Worm (Caenorhabditis elegans) whole organism, L3 larva: Measurements from ENCODE around the gene F41E7.2.

Experiments
- R02D3.7 ChIP-seq: fragments of 150-350 bp; optimal IDR thresholded peaks from 2 replicates; lab custom pipeline; 2014; ENCODE audit warnings: missing biosample characterization, missing genetic modification characterization
- aly-2 ChIP-seq: fragments of 150-350 bp; optimal IDR thresholded peaks from 2 replicates; lab custom pipeline; 2014; ENCODE audit warnings: missing biosample characterization, missing genetic modification characterization
- ama-1 ChIP-seq: fragments of 150-350 bp; optimal IDR thresholded peaks from 2 replicates; lab custom pipeline; 2018
- ceh-82 ChIP-seq: fragments of 150-350 bp; optimal IDR thresholded peaks from 2 replicates; lab custom pipeline; 2014; ENCODE audit warnings: missing biosample characterization, missing genetic modification characterization
- egl-27 ChIP-seq: sonication (generic microtip); optimal IDR thresholded peaks from 4 replicates; lab custom pipeline; 2017; ENCODE audit warnings: missing biosample characterization, missing genetic modification reagents, missing genetic modification characterization
- elt-1 ChIP-seq: fragments of 150-350 bp; optimal IDR thresholded peaks from 2 replicates; lab custom pipeline; 2014; ENCODE audit warnings: missing biosample characterization, missing genetic modification characterization
- eor-1 ChIP-seq, 2 experiments: fragments of 150-350 bp; optimal IDR thresholded peaks; 2 replicates each; lab custom pipeline; 2014 to 2018; ENCODE audit warnings: missing biosample characterization in 2 of 2, missing genetic modification characterization in 2 of 2
- fkh-10 ChIP-seq: sonication (generic microtip); optimal IDR thresholded peaks from 2 replicates; lab custom pipeline; 2017; ENCODE audit warnings: missing biosample characterization, missing genetic modification reagents, missing genetic modification characterization
- fkh-2 ChIP-seq: fragments of 150-350 bp; optimal IDR thresholded peaks from 2 replicates; lab custom pipeline; 2014; ENCODE audit warnings: missing biosample characterization, missing genetic modification reagents, missing genetic modification characterization
- fos-1 ChIP-seq: fragments of 150-350 bp; optimal IDR thresholded peaks from 2 replicates; lab custom pipeline; 2014; ENCODE audit warnings: missing biosample characterization, missing genetic modification characterization
- jun-1 ChIP-seq: fragments of 150-350 bp; optimal IDR thresholded peaks from 2 replicates; lab custom pipeline; 2014; ENCODE audit warnings: missing biosample characterization, missing genetic modification reagents, missing genetic modification characterization
- lin-15B ChIP-seq: fragments of 150-350 bp; optimal IDR thresholded peaks from 2 replicates; lab custom pipeline; 2014; ENCODE audit warnings: missing biosample characterization, missing genetic modification characterization
- lin-39 ChIP-seq: fragments of 150-350 bp; optimal IDR thresholded peaks from 2 replicates; lab custom pipeline; 2018; ENCODE audit warnings: missing biosample characterization, missing genetic modification reagents, missing genetic modification characterization
- nfya-1 ChIP-seq: sonication (generic microtip); optimal IDR thresholded peaks from 2 replicates; lab custom pipeline; 2017; ENCODE audit warnings: missing genetic modification characterization, mild to moderate bottlenecking, missing compliant biosample characterization, antibody characterized with exemption, moderate library complexity; ENCODE audit not compliant: insufficient read depth
- nhr-11 ChIP-seq: fragments of 150-350 bp; optimal IDR thresholded peaks from 2 replicates; lab custom pipeline; 2014; ENCODE audit warnings: missing biosample characterization, missing genetic modification characterization
- nhr-12 ChIP-seq: fragments of 150-350 bp; optimal IDR thresholded peaks from 2 replicates; lab custom pipeline; 2014; ENCODE audit warnings: missing biosample characterization, missing genetic modification characterization
- nhr-23 ChIP-seq: fragments of 150-350 bp; optimal IDR thresholded peaks from 2 replicates; lab custom pipeline; 2014; ENCODE audit warnings: missing biosample characterization, missing genetic modification reagents, missing genetic modification characterization
- nhr-237 ChIP-seq: fragments of 150-350 bp; optimal IDR thresholded peaks from 2 replicates; lab custom pipeline; 2014; ENCODE audit warnings: missing biosample characterization, missing genetic modification characterization
- nhr-25 ChIP-seq: sonication (generic microtip); optimal IDR thresholded peaks from 2 replicates; lab custom pipeline; 2017; ENCODE audit warnings: missing biosample characterization, missing genetic modification characterization
- nhr-28 ChIP-seq: fragments of 150-350 bp; optimal IDR thresholded peaks from 2 replicates; lab custom pipeline; 2014; ENCODE audit warnings: missing biosample characterization, missing genetic modification characterization
- nhr-43 ChIP-seq: sonication (generic microtip); optimal IDR thresholded peaks from 2 replicates; lab custom pipeline; 2016; ENCODE audit warnings: mild to moderate bottlenecking, missing genetic modification characterization, missing compliant biosample characterization; ENCODE audit not compliant: poor library complexity, severe bottlenecking
- nhr-67 ChIP-seq: fragments of 150-350 bp; optimal IDR thresholded peaks from 2 replicates; lab custom pipeline; 2014; ENCODE audit warnings: missing biosample characterization, missing genetic modification characterization
- nhr-76 ChIP-seq: fragments of 150-350 bp; sonication (generic microtip); optimal IDR thresholded peaks from 5 replicates; lab custom pipeline; 2014; ENCODE audit warnings: missing biosample characterization, missing genetic modification characterization
- nhr-77 ChIP-seq: fragments of 150-350 bp; optimal IDR thresholded peaks from 2 replicates; lab custom pipeline; 2014; ENCODE audit warnings: missing biosample characterization, missing genetic modification characterization
- pha-4 ChIP-seq: fragments of 150-350 bp; optimal IDR thresholded peaks from 2 replicates; lab custom pipeline; 2014; ENCODE audit warnings: missing biosample characterization, missing genetic modification reagents, missing genetic modification characterization
- sea-2 ChIP-seq: fragments of 150-350 bp; sonication (generic microtip); optimal IDR thresholded peaks from 4 replicates; lab custom pipeline; 2014; ENCODE audit warnings: missing biosample characterization, missing genetic modification reagents, missing genetic modification characterization
- skn-1 ChIP-seq: fragments of 150-350 bp; optimal IDR thresholded peaks from 2 replicates; lab custom pipeline; 2014; ENCODE audit warnings: missing biosample characterization, missing genetic modification characterization
- unc-39 ChIP-seq: sonication (generic microtip); optimal IDR thresholded peaks from 4 replicates; lab custom pipeline; 2017; ENCODE audit warnings: missing biosample characterization, missing genetic modification characterization
- unc-62 ChIP-seq: fragments of 150-350 bp; sonication (generic microtip); optimal IDR thresholded peaks from 4 replicates; lab custom pipeline; 2014; ENCODE audit warnings: missing biosample characterization, missing genetic modification reagents, missing genetic modification characterization
- zag-1 ChIP-seq: fragments of 150-350 bp; optimal IDR thresholded peaks from 2 replicates; lab custom pipeline; 2014; ENCODE audit warnings: missing biosample characterization, missing genetic modification characterization
- ztf-11 ChIP-seq: fragments of 150-350 bp; optimal IDR thresholded peaks from 2 replicates; lab custom pipeline; 2014; ENCODE audit warnings: missing biosample characterization, missing genetic modification characterization
- ztf-4 ChIP-seq: fragments of 150-350 bp; optimal IDR thresholded peaks from 2 replicates; lab custom pipeline; 2014; ENCODE audit warnings: missing biosample characterization, missing genetic modification characterization

F41E7.2 gene

DNA sequence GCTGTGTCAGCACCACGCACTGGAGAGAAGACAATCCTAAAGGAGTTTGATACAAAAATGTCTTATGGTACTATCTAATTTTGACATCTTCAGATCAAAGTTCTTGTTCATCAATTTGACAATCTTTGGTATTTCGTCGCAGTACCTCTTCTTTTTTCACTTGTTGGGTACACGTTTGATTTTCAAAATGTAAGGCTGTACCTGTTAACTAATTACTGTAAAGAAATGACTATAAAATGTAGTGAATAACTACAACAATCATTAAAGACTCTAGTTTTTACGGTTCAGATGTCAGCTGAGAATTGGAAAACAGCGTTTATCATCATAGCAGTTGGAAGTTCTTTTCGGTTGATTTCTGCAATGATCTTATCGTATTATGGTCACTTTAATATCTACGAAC, 3.6 kb downstream of the F41E7.2 start:
- no peak for TF ChIP-seq ztf-11 (tag; lab: Kevin White, UChicago)
- TF ChIP-seq nhr-12 (tag; lab: Kevin White, UChicago), result no peak
- no peak for TF ChIP-seq ceh-82 (tag; lab: Kevin White, UChicago)
- no peak for TF ChIP-seq zag-1 (tag; lab: Kevin White, UChicago)
- no peak for TF ChIP-seq fos-1 (tag; lab: Kevin White, UChicago)
- no peak for TF ChIP-seq egl-27 (tag; lab: Kevin White, UChicago)
- TF ChIP-seq R02D3.7, result no peak
- TF ChIP-seq unc-39 (tag; lab: Kevin White, UChicago), result no peak
- TF ChIP-seq nhr-25 (tag; lab: Kevin White, UChicago), result no peak
- TF ChIP-seq sea-2 (GFP tag; lab: Kevin White, UChicago), result no peak
- TF ChIP-seq unc-62, result no peak
- TF ChIP-seq nhr-28 (tag; lab: Kevin White, UChicago), result no peak

DNA sequence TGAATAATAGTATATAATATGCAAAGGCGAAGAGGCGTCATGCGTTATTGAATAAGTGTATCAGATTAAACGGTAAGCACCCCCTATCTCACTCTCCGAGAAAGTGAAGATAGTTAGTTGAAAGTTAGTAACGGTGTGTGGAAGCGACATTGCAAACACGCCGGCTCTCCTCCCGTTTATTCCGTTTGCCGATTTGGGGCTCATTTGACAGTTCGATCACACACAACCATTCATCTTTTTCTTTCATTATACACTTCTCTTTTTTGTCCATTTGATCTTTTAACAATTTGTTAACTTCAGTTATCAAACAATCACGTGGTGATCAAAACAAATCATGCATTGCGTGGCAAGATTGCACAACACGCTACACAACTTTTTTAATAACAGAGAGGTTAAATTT, 5.8 kb downstream of the F41E7.2 start, which contains the start of gene slc-9B.1:
Gene slc-9B.1 (plus strand): TSS at position 301 of the 400 bp plus-strand sequence.
- TF ChIP-seq eor-1 (tag; optimal IDR thresholded peaks at IDR 0.05; lab: Kevin White, UChicago), result no peak
- no peak for TF ChIP-seq nhr-237 (tag; lab: Kevin White, UChicago)
- no peak for TF ChIP-seq jun-1 (tag; lab: Kevin White, UChicago)
- no peak for TF ChIP-seq egl-27 (tag; lab: Kevin White, UChicago)
- TF ChIP-seq pha-4, result no peak
- no peak for TF ChIP-seq aly-2 (tag; lab: Kevin White, UChicago)
- TF ChIP-seq nhr-12 (tag; lab: Kevin White, UChicago), result no peak
- no peak for TF ChIP-seq nfya-1
- TF ChIP-seq nhr-77 (tag; lab: Kevin White, UChicago), result no peak
- TF ChIP-seq nhr-11 (tag; lab: Kevin White, UChicago), result no peak

DNA sequence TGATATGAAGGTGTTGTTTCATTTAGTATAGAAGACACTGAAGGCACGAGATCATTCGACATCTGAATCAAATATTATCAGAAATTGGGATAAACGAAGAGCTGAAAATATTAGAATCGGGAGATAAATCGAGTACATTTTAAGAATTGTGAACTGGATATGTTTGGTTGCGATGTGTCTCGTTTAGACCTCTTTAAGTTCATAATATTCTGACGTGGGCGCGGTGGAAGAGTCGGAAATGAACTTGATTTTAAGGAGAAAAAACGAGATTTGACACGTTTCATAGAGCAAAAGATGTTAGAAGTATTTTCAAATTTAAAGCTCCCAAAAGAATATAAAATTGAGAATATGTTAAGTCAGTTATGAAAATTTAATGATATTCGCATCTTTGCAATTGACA, 12.1 kb downstream of the F41E7.2 start, which contains the start of gene npr-6:
Gene npr-6 (minus strand): TSS at position 101 of the 400 bp plus-strand sequence.
- TF ChIP-seq lin-15B (tag; lab: Kevin White, UChicago), result no peak
- TF ChIP-seq ama-1 (lab: Kevin White, UChicago), result no peak
- TF ChIP-seq skn-1 (tag; lab: Kevin White, UChicago), result no peak
- no peak for TF ChIP-seq egl-27 (tag; lab: Kevin White, UChicago)
- no peak for TF ChIP-seq zag-1 (tag; lab: Kevin White, UChicago)
- no peak for TF ChIP-seq fos-1 (tag; lab: Kevin White, UChicago)

DNA sequence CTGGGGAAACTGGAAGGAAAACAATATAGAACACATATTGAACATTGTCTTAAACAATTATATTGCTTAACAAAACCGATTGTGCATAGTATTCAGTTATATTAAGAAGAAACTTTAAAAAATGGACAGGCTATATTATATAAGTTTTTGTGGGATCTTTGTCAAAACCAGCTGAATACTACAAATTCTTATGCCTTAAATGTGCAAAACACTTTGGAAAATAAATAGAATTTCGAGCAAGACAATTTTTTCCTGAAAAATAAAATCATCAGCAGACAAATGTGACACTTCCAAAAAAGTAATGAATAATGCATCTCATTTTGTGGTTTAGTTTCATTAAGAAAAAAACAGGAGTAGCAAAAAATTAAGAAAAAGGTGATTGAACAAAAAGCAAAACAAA, 23.9 kb downstream of the F41E7.2 start:
- TF ChIP-seq nhr-67 (tag; lab: Kevin White, UChicago) (no peak), ztf-4 (tag; lab: Kevin White, UChicago) (no peak), fkh-2 (no peak), pha-4 (no peak), nhr-237 (tag; lab: Kevin White, UChicago) (no peak), nfya-1 (no peak), lin-39 (tag; lab: Kevin White, UChicago) (no peak)

DNA sequence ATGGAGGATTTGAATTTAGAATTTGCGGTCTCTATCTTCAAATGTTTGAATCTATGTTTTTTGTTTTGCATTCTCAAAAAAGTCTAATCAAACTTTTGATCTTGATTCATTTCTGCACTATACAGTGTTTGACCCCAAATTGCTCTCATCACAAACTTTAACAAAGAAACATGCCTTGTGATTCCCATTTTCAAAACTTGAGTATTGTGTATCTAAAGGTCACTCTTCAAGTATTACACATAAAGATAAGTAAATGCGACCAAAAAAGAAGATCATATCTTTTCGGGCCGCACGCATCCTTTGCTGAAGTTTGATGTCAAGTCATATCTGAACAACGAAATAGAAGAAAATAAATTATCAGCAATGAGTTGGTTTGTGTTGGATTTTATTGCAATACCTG, 28.4 kb downstream of the F41E7.2 start:
- TF ChIP-seq aly-2 (tag; lab: Kevin White, UChicago), result no peak
- TF ChIP-seq nhr-23 (tag; lab: Kevin White, UChicago), result peak; percentile 82
- peak; percentile 71 for TF ChIP-seq nhr-25 (tag; lab: Kevin White, UChicago)
- no peak for TF ChIP-seq fkh-2
- TF ChIP-seq R02D3.7, result no peak
- no peak for TF ChIP-seq fkh-10 (GFP tag; lab: Kevin White, UChicago)
- TF ChIP-seq elt-1 (tag; lab: Kevin White, UChicago), result peak; percentile 91
- TF ChIP-seq zag-1 (tag; lab: Kevin White, UChicago), result no peak
- TF ChIP-seq, all 47 proteins: peak for 3

DNA sequence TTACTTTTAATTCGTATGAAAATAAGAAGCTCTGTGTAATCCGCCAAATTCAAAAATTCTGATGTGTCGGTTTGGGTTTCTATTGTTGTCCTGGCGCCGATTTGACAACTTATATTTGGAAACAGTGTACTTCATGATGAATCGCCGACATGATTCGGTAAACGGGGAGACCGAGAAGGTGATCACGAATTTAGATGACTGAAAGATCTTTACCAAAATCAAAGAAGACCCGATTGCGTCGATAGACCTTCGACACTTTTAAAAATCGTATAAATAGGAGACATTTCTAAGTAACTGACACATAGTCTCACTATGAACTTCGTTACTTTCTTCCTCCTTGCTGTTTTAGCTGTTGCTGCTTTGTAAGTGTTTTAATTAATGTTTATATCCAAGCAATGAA, 28.9 kb downstream of the F41E7.2 start, which contains the start of gene fip-5:
Gene fip-5 (plus strand): TSS at position 312 of the 400 bp plus-strand sequence.
- TF ChIP-seq nhr-43 (no peak), unc-39 (tag; lab: Kevin White, UChicago) (no peak), elt-1 (tag; lab: Kevin White, UChicago) (peak; percentile 51), nhr-76 (tag; lab: Kevin White, UChicago) (no peak), aly-2 (tag; lab: Kevin White, UChicago) (no peak)
